Fruit fly (Drosophila melanogaster) whole organism, embryonic: Measurements from ENCODE around the gene CG4949.
A peak's percentile ranks its signal among the peaks of the same experiment; 100 is the strongest.

Experiments used
- CG10209 ChIP-seq: fragments of 200-800 bp; sonication (Bioruptor generic); optimal IDR thresholded peaks from 3 replicates; lab custom pipeline; 2017; ENCODE audit warnings: missing biosample characterization, mild to moderate bottlenecking, missing genetic modification characterization, missing genetic modification reagents
- CG11398 ChIP-seq: fragments of 200-800 bp; sonication (Bioruptor generic); optimal IDR thresholded peaks from 2 replicates; lab custom pipeline; 2016; ENCODE audit warnings: missing biosample characterization, missing genetic modification characterization
- CG11456 ChIP-seq: fragments of 200-800 bp; sonication (Bioruptor generic); IDR thresholded peaks from 3 replicates; pipeline ENCODE4 v1.3.6; 2022; ENCODE audit warnings: missing biosample characterization, missing genetic modification characterization
- CG11504 ChIP-seq: fragments of 200-800 bp; sonication (Bioruptor generic); optimal IDR thresholded peaks from 3 replicates; lab custom pipeline; 2019; ENCODE audit warnings: missing biosample characterization, mild to moderate bottlenecking, missing genetic modification characterization, moderate library complexity
- CG11560 ChIP-seq: fragments of 200-800 bp; sonication (Bioruptor generic); IDR thresholded peaks from 3 replicates; pipeline ENCODE4 v1.3.6; 2022; ENCODE audit warnings: missing biosample characterization, missing genetic modification characterization
- CG12071 ChIP-seq: fragments of 200-800 bp; sonication (Bioruptor generic); optimal IDR thresholded peaks from 3 replicates; lab custom pipeline; 2018; ENCODE audit warnings: missing biosample characterization, mild to moderate bottlenecking, missing genetic modification characterization
- CG13424 ChIP-seq: fragments of 200-800 bp; sonication (Bioruptor generic); optimal IDR thresholded peaks from 2 replicates; lab custom pipeline; 2019; ENCODE audit warnings: missing biosample characterization, mild to moderate bottlenecking, missing genetic modification characterization, moderate library complexity
- CG1602 ChIP-seq: fragments of 200-800 bp; sonication (Bioruptor generic); optimal IDR thresholded peaks from 3 replicates; lab custom pipeline; 2016; ENCODE audit warnings: missing biosample characterization, missing genetic modification characterization
- CG17802 ChIP-seq: fragments of 200-800 bp; sonication (Bioruptor generic); optimal IDR thresholded peaks from 2 replicates; lab custom pipeline; 2018; ENCODE audit warnings: missing biosample characterization, mild to moderate bottlenecking, missing genetic modification characterization, moderate library complexity
- CG2678 ChIP-seq: fragments of 200-800 bp; sonication (Bioruptor generic); optimal IDR thresholded peaks from 3 replicates; lab custom pipeline; 2019; ENCODE audit warnings: missing biosample characterization, mild to moderate bottlenecking, missing genetic modification characterization, moderate library complexity
- CG31441 ChIP-seq: fragments of 200-800 bp; sonication (Bioruptor generic); IDR thresholded peaks from 2 replicates; pipeline ENCODE4 v1.3.6; 2022; ENCODE audit warnings: missing biosample characterization, missing genetic modification characterization
- CG5245 ChIP-seq: fragments of 200-800 bp; sonication (Bioruptor generic); optimal IDR thresholded peaks from 3 replicates; lab custom pipeline; 2016; ENCODE audit warnings: missing biosample characterization, missing genetic modification characterization
- CG6175 ChIP-seq: fragments of 200-800 bp; sonication (Bioruptor generic); IDR thresholded peaks from 3 replicates; pipeline ENCODE4 v1.3.6; 2022; ENCODE audit warnings: missing biosample characterization, missing genetic modification characterization
- CG7839 ChIP-seq: fragments of 200-800 bp; sonication (Bioruptor generic); optimal IDR thresholded peaks from 3 replicates; lab custom pipeline; 2018; ENCODE audit warnings: missing biosample characterization, mild to moderate bottlenecking, missing genetic modification characterization, moderate library complexity
- CG8765 ChIP-seq: fragments of 200-800 bp; sonication (Bioruptor generic); IDR thresholded peaks from 2 replicates; pipeline ENCODE4 v1.3.6; 2022; ENCODE audit warnings: missing biosample characterization, missing genetic modification characterization
- CHES-1-like ChIP-seq: fragments of 200-800 bp; sonication (Bioruptor generic); optimal IDR thresholded peaks from 2 replicates; lab custom pipeline; 2016; ENCODE audit warnings: missing biosample characterization, missing genetic modification characterization
- D19B ChIP-seq: fragments of 200-800 bp; sonication (Bioruptor generic); optimal IDR thresholded peaks from 2 replicates; lab custom pipeline; 2017; ENCODE audit warnings: missing biosample characterization, mild to moderate bottlenecking, missing genetic modification characterization
- Hr39 ChIP-seq: fragments of >200 bp; optimal IDR thresholded peaks from 2 replicates; lab custom pipeline; 2017
- Jarid2 ChIP-seq: fragments of 200-800 bp; sonication (Bioruptor generic); optimal IDR thresholded peaks from 3 replicates; lab custom pipeline; 2017; ENCODE audit warnings: mild to moderate bottlenecking, missing biosample characterization, missing genetic modification reagents, missing genetic modification characterization
- MESR4 ChIP-seq: fragments of 200-800 bp; sonication (Bioruptor generic); optimal IDR thresholded peaks from 2 replicates; lab custom pipeline; 2018; ENCODE audit warnings: missing biosample characterization, mild to moderate bottlenecking, missing genetic modification characterization, moderate library complexity
- MTF-1 ChIP-seq: fragments of 200-800 bp; sonication (Bioruptor generic); optimal IDR thresholded peaks from 2 replicates; lab custom pipeline; 2018; ENCODE audit warnings: missing biosample characterization, mild to moderate bottlenecking, missing genetic modification characterization, borderline replicate concordance
- Max ChIP-seq: fragments of 200-800 bp; sonication (Bioruptor generic); optimal IDR thresholded peaks from 2 replicates; lab custom pipeline; 2016; ENCODE audit warnings: missing biosample characterization, mild to moderate bottlenecking, missing genetic modification characterization
- Optix ChIP-seq: fragments of 200-800 bp; sonication (Bioruptor generic); IDR thresholded peaks from 3 replicates; pipeline ENCODE4 v1.3.6; 2022; ENCODE audit warnings: missing biosample characterization, missing genetic modification characterization
- PHDP ChIP-seq: fragments of 200-800 bp; sonication (Bioruptor generic); optimal IDR thresholded peaks from 3 replicates; lab custom pipeline; 2018; ENCODE audit warnings: missing biosample characterization, mild to moderate bottlenecking, missing genetic modification characterization, moderate library complexity
- Rfx ChIP-seq: fragments of 200-800 bp; sonication (Bioruptor generic); IDR thresholded peaks from 2 replicates; pipeline ENCODE4 v1.3.6; 2022; ENCODE audit warnings: missing biosample characterization, missing genetic modification characterization
- Spps ChIP-seq: fragments of 200-800 bp; sonication (Bioruptor generic); optimal IDR thresholded peaks from 2 replicates; lab custom pipeline; 2018; ENCODE audit warnings: missing biosample characterization, mild to moderate bottlenecking, missing genetic modification characterization
- al ChIP-seq: fragments of 200-800 bp; sonication (Bioruptor generic); IDR thresholded peaks from 2 replicates; pipeline ENCODE4 v1.3.6; 2022; ENCODE audit warnings: missing biosample characterization, missing genetic modification characterization
- az2 ChIP-seq: fragments of 200-800 bp; sonication (Bioruptor generic); optimal IDR thresholded peaks from 3 replicates; lab custom pipeline; 2016; ENCODE audit warnings: missing biosample characterization, missing genetic modification characterization
- btn ChIP-seq: fragments of 200-800 bp; sonication (Bioruptor generic); optimal IDR thresholded peaks from 2 replicates; lab custom pipeline; 2016; ENCODE audit warnings: missing biosample characterization, missing genetic modification characterization
- chn ChIP-seq: fragments of 200-800 bp; sonication (Bioruptor generic); optimal IDR thresholded peaks from 2 replicates; lab custom pipeline; 2016; ENCODE audit warnings: missing biosample characterization, missing genetic modification characterization
- da ChIP-seq: fragments of 200-800 bp; sonication (Bioruptor generic); optimal IDR thresholded peaks from 2 replicates; lab custom pipeline; 2016; ENCODE audit warnings: missing biosample characterization, missing genetic modification characterization
- danr ChIP-seq: fragments of 200-800 bp; sonication (Bioruptor generic); IDR thresholded peaks from 2 replicates; pipeline ENCODE4 v1.3.6; 2022; ENCODE audit warnings: missing biosample characterization, missing genetic modification characterization
- gcm ChIP-seq: fragments of 200-800 bp; sonication (Bioruptor generic); optimal IDR thresholded peaks from 2 replicates; lab custom pipeline; 2019; ENCODE audit warnings: missing biosample characterization, mild to moderate bottlenecking, missing genetic modification characterization, moderate library complexity
- gem ChIP-seq: fragments of 200-800 bp; sonication (Bioruptor generic); optimal IDR thresholded peaks from 2 replicates; lab custom pipeline; 2019; ENCODE audit warnings: missing biosample characterization, mild to moderate bottlenecking, missing genetic modification characterization, moderate library complexity
- gsb ChIP-seq: fragments of 200-800 bp; sonication (Bioruptor generic); IDR thresholded peaks from 2 replicates; pipeline ENCODE4 v1.3.6; 2022; ENCODE audit warnings: missing biosample characterization, missing genetic modification characterization
- kay ChIP-seq: fragments of 200-800 bp; sonication (Bioruptor generic); optimal IDR thresholded peaks from 2 replicates; lab custom pipeline; 2016; ENCODE audit warnings: missing biosample characterization, missing genetic modification characterization
- lola ChIP-seq, 3 experiments: fragments of >200 bp in 2 of 3; fragments of 200-800 bp in 1 of 3; sonication (Bioruptor generic) in 1 of 3; optimal IDR thresholded peaks; 2 replicates each; lab custom pipeline; 2017 to 2019; ENCODE audit warnings: missing biosample characterization in 3 of 3, missing genetic modification characterization in 3 of 3, mild to moderate bottlenecking in 1 of 3, moderate library complexity in 1 of 3
- luna ChIP-seq: fragments of 200-800 bp; sonication (Bioruptor generic); optimal IDR thresholded peaks from 2 replicates; lab custom pipeline; 2016; ENCODE audit warnings: missing biosample characterization, missing genetic modification characterization
- nmo ChIP-seq: fragments of 200-800 bp; sonication (Bioruptor generic); optimal IDR thresholded peaks from 2 replicates; lab custom pipeline; 2018; ENCODE audit warnings: missing biosample characterization, mild to moderate bottlenecking, missing genetic modification characterization, moderate library complexity
- pnt ChIP-seq: fragments of 200-800 bp; sonication (Bioruptor generic); optimal IDR thresholded peaks from 3 replicates; lab custom pipeline; 2016; ENCODE audit warnings: missing biosample characterization, missing genetic modification characterization
- psq ChIP-seq: fragments of 200-800 bp; sonication (Bioruptor generic); optimal IDR thresholded peaks from 2 replicates; lab custom pipeline; 2017; ENCODE audit warnings: missing biosample characterization, missing genetic modification characterization
- ro ChIP-seq: fragments of 200-800 bp; sonication (Bioruptor generic); IDR thresholded peaks from 2 replicates; pipeline ENCODE4 v1.3.6; 2022; ENCODE audit warnings: missing biosample characterization, missing genetic modification characterization
- seq ChIP-seq: fragments of 200-800 bp; sonication (Bioruptor generic); IDR thresholded peaks from 2 replicates; pipeline ENCODE4 v1.3.6; 2022; ENCODE audit warnings: missing biosample characterization, missing genetic modification characterization
- so ChIP-seq: fragments of 200-800 bp; sonication (Bioruptor generic); IDR thresholded peaks from 3 replicates; pipeline ENCODE4 v1.3.6; 2022; ENCODE audit warnings: missing biosample characterization, missing genetic modification characterization
- trem ChIP-seq: fragments of 200-800 bp; optimal IDR thresholded peaks from 3 replicates; lab custom pipeline; 2019; ENCODE audit warnings: missing biosample characterization, mild to moderate bottlenecking, missing genetic modification characterization, moderate library complexity

The CG4949 gene

DNA sequence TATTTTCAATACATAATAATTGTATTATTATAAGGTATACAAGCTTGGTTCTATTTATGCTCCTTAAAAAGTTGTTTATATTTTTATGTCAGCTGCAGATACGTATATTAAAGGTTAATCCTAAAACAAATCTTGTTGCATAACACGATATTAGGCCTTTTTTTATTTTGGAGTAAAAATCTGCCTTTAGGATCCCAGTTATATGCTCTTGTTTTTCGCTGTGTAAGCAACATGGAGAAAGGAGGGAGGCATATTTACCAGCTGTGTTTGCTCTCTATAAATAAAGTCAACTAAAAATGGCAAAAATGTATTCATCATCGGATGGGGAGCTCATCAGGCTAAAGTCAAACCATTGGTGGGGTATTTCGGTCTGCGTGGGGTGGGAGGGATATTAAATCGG is 43.0 kb downstream of the CG4949 start (continued):
- TF ChIP-seq psq (GFP tag; lab: Kevin White, UChicago) (no peak), luna (GFP tag; lab: Kevin White, UChicago) (no peak), MESR4 (GFP tag; lab: Kevin White, UChicago) (no peak), CG5245 (no peak), CG11560 (tag; lab: Robert Waterston, UW) (no peak), gem (peak; percentile 68), nmo (GFP tag; lab: Kevin White, UChicago) (peak; percentile 28), az2 (peak; percentile 21), chn (GFP tag; lab: Kevin White, UChicago) (no peak), seq (GFP tag; lab: Robert Waterston, UW) (no peak), Spps (tag; lab: Kevin White, UChicago) (no peak), CG10209 (GFP tag; lab: Kevin White, UChicago) (peak; percentile 5), Jarid2 (GFP tag; lab: Kevin White, UChicago) (no peak), MTF-1 (no peak), CG12071 (GFP tag; lab: Kevin White, UChicago) (peak; percentile 22), CG2678 (tag; lab: Kevin White, UChicago) (peak; percentile 47), btn (no peak), CG7839 (peak; percentile 36), kay (GFP tag; lab: Kevin White, UChicago) (no peak), D19B (GFP tag; lab: Kevin White, UChicago) (peak; percentile 7), Max (no peak), PHDP (tag; lab: Kevin White, UChicago) (peak; percentile 52), CG31441 (GFP tag; lab: Robert Waterston, UW) (peak; percentile 36; the same call in 1 of the 2 replicates), CG8765 (GFP tag; lab: Robert Waterston, UW) (no peak), lola (GFP tag; optimal IDR thresholded peaks at IDR 0.05; lab: Kevin White, UChicago) (peak in 1 of 3 experiments; percentile 47), gcm (GFP tag; lab: Kevin White, UChicago) (peak; percentile 37), CG11504 (tag; lab: Kevin White, UChicago) (peak; percentile 49), al (no peak), CG11398 (GFP tag; lab: Kevin White, UChicago) (no peak), gsb (GFP tag; lab: Robert Waterston, UW) (no peak), da (GFP tag; lab: Kevin White, UChicago) (no peak), CG11456 (GFP tag; lab: Robert Waterston, UW) (no peak), pnt (GFP tag; lab: Kevin White, UChicago) (no peak), Hr39 (no peak), CG17802 (tag; lab: Kevin White, UChicago) (no peak), CG13424 (peak; percentile 27), Optix (GFP tag; lab: Robert Waterston, UW) (no peak), CHES-1-like (GFP tag; lab: Kevin White, UChicago) (no peak), CG6175 (no peak), trem (tag; lab: Kevin White, UChicago) (peak; percentile 14), CG1602 (GFP tag; lab: Kevin White, UChicago) (no peak), ro (GFP tag; lab: Robert Waterston, UW) (no peak), Rfx (GFP tag; lab: Robert Waterston, UW) (no peak), danr (GFP tag; lab: Robert Waterston, UW) (no peak), so (no peak)
